Worm (Caenorhabditis elegans) whole organism, late embryonic: Measurements from ENCODE around the gene lov-1.

Experiments used
- C38D4.7 ChIP-seq: fragments of 200-800 bp; sonication (Bioruptor generic); optimal IDR thresholded peaks from 2 replicates; lab custom pipeline; 2018; ENCODE audit warnings: mild to moderate bottlenecking, missing genetic modification characterization, moderate library complexity, missing compliant biosample characterization
- F13H6.1 ChIP-seq: sonication (generic microtip); optimal IDR thresholded peaks from 2 replicates; lab custom pipeline; 2016; ENCODE audit warnings: missing genetic modification characterization, missing compliant biosample characterization
- K09A11.1 ChIP-seq: sonication (generic microtip); optimal IDR thresholded peaks from 2 replicates; lab custom pipeline; 2017; ENCODE audit warnings: antibody characterized with exemption, mild to moderate bottlenecking, missing genetic modification characterization, missing compliant biosample characterization; ENCODE audit not compliant: insufficient read depth
- Y22D7AL.16 ChIP-seq: sonication (generic microtip); optimal IDR thresholded peaks from 2 replicates; lab custom pipeline; 2016; ENCODE audit warnings: missing genetic modification characterization, missing compliant biosample characterization
- ama-1 ChIP-seq: fragments of 150-350 bp; optimal IDR thresholded peaks from 2 replicates; lab custom pipeline; 2014
- ceh-18 ChIP-seq: sonication (generic microtip); optimal IDR thresholded peaks from 2 replicates; lab custom pipeline; 2016; ENCODE audit warnings: missing genetic modification characterization, missing compliant biosample characterization
- ceh-19 ChIP-seq: fragments of 200-800 bp; sonication (Bioruptor generic); optimal IDR thresholded peaks from 2 replicates; lab custom pipeline; 2018; ENCODE audit warnings: mild to moderate bottlenecking, missing genetic modification characterization, missing compliant biosample characterization
- ceh-2 ChIP-seq: sonication (generic microtip); optimal IDR thresholded peaks from 2 replicates; lab custom pipeline; 2016; ENCODE audit warnings: missing genotype, missing genetic modification characterization, missing compliant biosample characterization
- ceh-24 ChIP-seq: sonication (generic microtip); optimal IDR thresholded peaks from 2 replicates; lab custom pipeline; 2016; ENCODE audit warnings: mild to moderate bottlenecking, missing genetic modification characterization, missing compliant biosample characterization
- ceh-31 ChIP-seq: sonication (generic microtip); optimal IDR thresholded peaks from 2 replicates; lab custom pipeline; 2016; ENCODE audit warnings: missing genetic modification characterization, missing compliant biosample characterization
- ceh-34 ChIP-seq: sonication (generic microtip); optimal IDR thresholded peaks from 2 replicates; lab custom pipeline; 2016; ENCODE audit warnings: mild to moderate bottlenecking, missing genetic modification characterization, missing compliant biosample characterization
- ceh-45 ChIP-seq: fragments of 200-800 bp; sonication (Bioruptor generic); IDR thresholded peaks from 2 replicates; pipeline ENCODE4 v1.3.6; 2022; ENCODE audit warnings: missing genetic modification reagents, missing genetic modification characterization, missing compliant biosample characterization
- ceh-6 ChIP-seq: fragments of 200-800 bp; sonication (Bioruptor generic); optimal IDR thresholded peaks from 2 replicates; lab custom pipeline; 2018; ENCODE audit warnings: mild to moderate bottlenecking, missing genetic modification characterization, missing compliant biosample characterization
- che-1 ChIP-seq: sonication (generic microtip); optimal IDR thresholded peaks from 2 replicates; lab custom pipeline; 2016; ENCODE audit warnings: mild to moderate bottlenecking, missing genetic modification characterization, missing compliant biosample characterization
- dve-1 ChIP-seq: sonication (generic microtip); optimal IDR thresholded peaks from 2 replicates; lab custom pipeline; 2017; ENCODE audit warnings: antibody characterized with exemption, mild to moderate bottlenecking, missing genetic modification characterization, missing compliant biosample characterization
- eyg-1 ChIP-seq: sonication (generic microtip); optimal IDR thresholded peaks from 2 replicates; lab custom pipeline; 2016; ENCODE audit warnings: missing genotype, missing genetic modification characterization, missing compliant biosample characterization
- fax-1 ChIP-seq: sonication (generic microtip); optimal IDR thresholded peaks from 2 replicates; lab custom pipeline; 2016; ENCODE audit warnings: missing genotype, missing genetic modification characterization, missing compliant biosample characterization
- hlh-13 ChIP-seq: fragments of 200-800 bp; sonication (Bioruptor generic); optimal IDR thresholded peaks from 2 replicates; lab custom pipeline; 2018; ENCODE audit warnings: mild to moderate bottlenecking, missing genetic modification characterization, missing compliant biosample characterization
- hlh-30 ChIP-seq: sonication (generic microtip); optimal IDR thresholded peaks from 2 replicates; lab custom pipeline; 2017; ENCODE audit warnings: antibody characterized with exemption, missing genetic modification characterization, missing compliant biosample characterization; ENCODE audit not compliant: insufficient read depth
- hlh-8 ChIP-seq: sonication (generic microtip); optimal IDR thresholded peaks from 2 replicates; lab custom pipeline; 2016; ENCODE audit warnings: missing genotype, missing genetic modification characterization, missing compliant biosample characterization
- madf-2 ChIP-seq: sonication (generic microtip); optimal IDR thresholded peaks from 2 replicates; lab custom pipeline; 2017; ENCODE audit warnings: missing genetic modification characterization, missing compliant biosample characterization
- mec-3 ChIP-seq: sonication (generic microtip); optimal IDR thresholded peaks from 2 replicates; lab custom pipeline; 2016; ENCODE audit warnings: borderline replicate concordance, missing genetic modification characterization, missing compliant biosample characterization
- npax-4 ChIP-seq: sonication (generic microtip); optimal IDR thresholded peaks from 2 replicates; lab custom pipeline; 2016; ENCODE audit warnings: missing genetic modification characterization, missing compliant biosample characterization
- pag-3 ChIP-seq: sonication (generic microtip); optimal IDR thresholded peaks from 2 replicates; lab custom pipeline; 2016; ENCODE audit warnings: missing compliant biosample characterization, missing genetic modification characterization, borderline replicate concordance
- pat-9 ChIP-seq: fragments of 200-800 bp; sonication (Bioruptor generic); optimal IDR thresholded peaks from 2 replicates; lab custom pipeline; 2018; ENCODE audit warnings: mild to moderate bottlenecking, missing genetic modification characterization, moderate library complexity, missing compliant biosample characterization
- pax-1 ChIP-seq: fragments of 150-350 bp; optimal IDR thresholded peaks from 2 replicates; lab custom pipeline; 2014; ENCODE audit warnings: missing biosample characterization, missing genetic modification characterization
- pha-2 ChIP-seq: sonication (generic microtip); optimal IDR thresholded peaks from 2 replicates; lab custom pipeline; 2017; ENCODE audit warnings: mild to moderate bottlenecking, missing genetic modification characterization, missing compliant biosample characterization
- pqm-1 ChIP-seq: sonication (generic microtip); optimal IDR thresholded peaks from 2 replicates; lab custom pipeline; 2016; ENCODE audit warnings: missing genetic modification characterization, missing compliant biosample characterization
- pros-1 ChIP-seq: fragments of 150-350 bp; optimal IDR thresholded peaks from 2 replicates; lab custom pipeline; 2014; ENCODE audit warnings: missing biosample characterization, missing genetic modification reagents, missing genetic modification characterization
- rnt-1 ChIP-seq: sonication (generic microtip); optimal IDR thresholded peaks from 2 replicates; lab custom pipeline; 2016; ENCODE audit warnings: missing genetic modification characterization, missing compliant biosample characterization
- sdc-2 ChIP-seq: sonication (generic microtip); optimal IDR thresholded peaks from 2 replicates; lab custom pipeline; 2016; ENCODE audit warnings: missing genotype, missing genetic modification characterization, missing compliant biosample characterization
- sox-2 ChIP-seq: fragments of 200-800 bp; sonication (Bioruptor generic); IDR thresholded peaks from 2 replicates; pipeline ENCODE4 v1.3.6; 2022; ENCODE audit warnings: missing genetic modification reagents, missing genetic modification characterization, missing compliant biosample characterization
- syd-9 ChIP-seq: sonication (generic microtip); optimal IDR thresholded peaks from 2 replicates; lab custom pipeline; 2016; ENCODE audit warnings: mild to moderate bottlenecking, missing genetic modification characterization, moderate library complexity, missing compliant biosample characterization
- tbx-2 ChIP-seq: sonication (generic microtip); optimal IDR thresholded peaks from 2 replicates; lab custom pipeline; 2016; ENCODE audit warnings: missing genetic modification characterization, missing compliant biosample characterization
- tbx-7 ChIP-seq: sonication (generic microtip); optimal IDR thresholded peaks from 2 replicates; lab custom pipeline; 2016; ENCODE audit warnings: missing genotype, missing genetic modification characterization, missing compliant biosample characterization
- ttx-3 ChIP-seq: sonication (generic microtip); optimal IDR thresholded peaks from 2 replicates; lab custom pipeline; 2016; ENCODE audit warnings: missing genetic modification reagents, missing genetic modification characterization, missing compliant biosample characterization
- unc-42 ChIP-seq: sonication (generic microtip); optimal IDR thresholded peaks from 2 replicates; lab custom pipeline; 2016; ENCODE audit warnings: missing genotype, missing genetic modification characterization, missing compliant biosample characterization
- unc-55 ChIP-seq: sonication (generic microtip); optimal IDR thresholded peaks from 2 replicates; lab custom pipeline; 2017; ENCODE audit warnings: missing biosample characterization, missing genetic modification reagents, missing genetic modification characterization
- unc-86 ChIP-seq: sonication (generic microtip); optimal IDR thresholded peaks from 2 replicates; lab custom pipeline; 2016; ENCODE audit warnings: missing genetic modification characterization, missing compliant biosample characterization
- zip-5 ChIP-seq: sonication (generic microtip); optimal IDR thresholded peaks from 2 replicates; lab custom pipeline; 2016; ENCODE audit warnings: missing genetic modification characterization, missing compliant biosample characterization
- ztf-16 ChIP-seq: sonication (generic microtip); optimal IDR thresholded peaks from 2 replicates; lab custom pipeline; 2017; ENCODE audit warnings: missing genetic modification characterization, missing compliant biosample characterization

lov-1 gene

ce11 chrII:10103212-10103611 lies 18.4 kb downstream of the lov-1 start:
- TF ChIP-seq pag-3 (tag; lab: Kevin White, UChicago) (no peak), pax-1 (no peak), pqm-1 (tag; lab: Kevin White, UChicago) (no peak), F13H6.1 (tag; lab: Kevin White, UChicago) (no peak), che-1 (tag; lab: Kevin White, UChicago) (no peak), ama-1 (no peak), ttx-3 (tag; lab: Kevin White, UChicago) (no peak), eyg-1 (no peak), npax-4 (tag; lab: Kevin White, UChicago) (no peak), hlh-13 (GFP tag; lab: Kevin White, UChicago) (no peak), unc-55 (GFP tag; lab: Kevin White, UChicago) (no peak), pat-9 (tag; lab: Kevin White, UChicago) (no peak), Y22D7AL.16 (tag; lab: Kevin White, UChicago) (no peak), fax-1 (tag; lab: Kevin White, UChicago) (no peak), syd-9 (no peak), zip-5 (tag; lab: Kevin White, UChicago) (no peak), ceh-19 (GFP tag; lab: Kevin White, UChicago) (no peak)

- TF ChIP-seq ceh-31 (tag; lab: Kevin White, UChicago) = peak; percentile 7
- TF ChIP-seq pax-1 = peak; percentile 4
- TF ChIP-seq ceh-18 = no peak
- no peak for TF ChIP-seq pha-2
Observed at ce11 chrII:10099804-10100360, 21.7 kb downstream of the lov-1 start, which contains the start of the genes pas-7 and puf-12. Gene pas-7, minus strand, starts transcription at chrII:10099854. Gene puf-12, plus strand, starts transcription at chrII:10100310.

DNA sequence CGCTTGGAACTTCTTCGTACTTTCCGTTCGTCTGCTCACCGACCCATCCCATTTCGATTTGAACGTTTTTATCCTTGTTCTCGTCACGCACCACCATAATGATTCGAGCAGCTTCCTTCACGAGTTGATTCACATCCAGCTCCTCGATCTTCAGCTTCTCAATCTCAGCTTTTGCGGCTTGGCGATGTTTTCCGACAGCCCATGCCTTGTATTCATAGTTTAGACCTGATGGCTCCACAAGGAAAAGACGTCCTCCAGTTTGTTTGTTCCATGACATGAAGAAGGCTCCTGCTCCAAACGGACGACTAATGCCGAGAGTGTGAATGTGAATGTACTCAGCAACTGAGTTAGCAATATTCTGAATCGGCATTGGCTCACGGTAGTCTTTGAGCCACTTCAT lies 22.6 kb downstream of the lov-1 start:
- TF ChIP-seq hlh-30 (tag; lab: Kevin White, UChicago) = no peak
- TF ChIP-seq ceh-24 = no peak
- no peak for TF ChIP-seq pros-1 (tag; lab: Kevin White, UChicago)
- TF ChIP-seq unc-86 (tag; lab: Kevin White, UChicago) = no peak
- no peak for TF ChIP-seq hlh-13 (GFP tag; lab: Kevin White, UChicago)
- no peak for TF ChIP-seq K09A11.1
- TF ChIP-seq ceh-45 (GFP tag; lab: Robert Waterston, UW) = no peak
- no peak for TF ChIP-seq ceh-6
- TF ChIP-seq unc-42 = no peak
- no peak for TF ChIP-seq syd-9
- no peak for TF ChIP-seq tbx-2 (tag; lab: Kevin White, UChicago)
- TF ChIP-seq ztf-16 (tag; lab: Kevin White, UChicago) = no peak
- TF ChIP-seq dve-1 (tag; lab: Kevin White, UChicago) = no peak
- no peak for TF ChIP-seq sdc-2 (tag; lab: Kevin White, UChicago)
- TF ChIP-seq madf-2 = no peak
- TF ChIP-seq che-1 (tag; lab: Kevin White, UChicago) = no peak
- TF ChIP-seq mec-3 (tag; lab: Kevin White, UChicago) = no peak
- TF ChIP-seq ceh-34 (tag; lab: Kevin White, UChicago) = no peak

- TF ChIP-seq tbx-2 (tag; lab: Kevin White, UChicago) (no peak), mec-3 (tag; lab: Kevin White, UChicago) (no peak), ceh-24 (no peak), C38D4.7 (no peak), pqm-1 (tag; lab: Kevin White, UChicago) (no peak), sox-2 (GFP tag; lab: Robert Waterston, UW) (no peak), ceh-2 (tag; lab: Kevin White, UChicago) (no peak), ztf-16 (tag; lab: Kevin White, UChicago) (no peak), unc-55 (GFP tag; lab: Kevin White, UChicago) (no peak), rnt-1 (tag; lab: Kevin White, UChicago) (no peak), hlh-8 (no peak), che-1 (tag; lab: Kevin White, UChicago) (no peak), tbx-7 (no peak)
Observed at ce11 chrII:10098428-10098827, 23.2 kb downstream of the lov-1 start.
